Worm (Caenorhabditis elegans) whole organism, L4/young adult: Measurements from ENCODE around the gene F14H8.2.

Source experiments
- dao-5 ChIP-seq: sonication (generic microtip); optimal IDR thresholded peaks from 2 replicates; lab custom pipeline; 2016; ENCODE audit warnings: missing genotype, missing genetic modification characterization, moderate library complexity, missing compliant biosample characterization
- him-1 ChIP-seq: sonication (generic microtip); optimal IDR thresholded peaks from 2 replicates; lab custom pipeline; 2016; ENCODE audit warnings: missing genotype, missing genetic modification reagents, missing genetic modification characterization, missing compliant biosample characterization

ce11 chrV:14978205-14978751, 41.9 kb downstream of the F14H8.2 start, which contains the start of the genes grd-12 and F02D8.1:
- TF ChIP-seq dao-5 (no peak), him-1 (tag; lab: Kevin White, UChicago) (no peak)
